Fruit fly (Drosophila melanogaster): ENCODE data around the gene CG11498.

Gene CG11498

dm6 chr3R:30105808-30106207, 54.5 kb downstream of the CG11498 start:
- TF ChIP-seq brk (GFP tag; optimal IDR thresholded peaks at IDR 0.05): no peak
- TF ChIP-seq woc (GFP tag; optimal IDR thresholded peaks at IDR 0.05): no peak
- TF ChIP-seq dsf (GFP tag; optimal IDR thresholded peaks at IDR 0.05; ENCODE audit: borderline replicate concordance): no peak
- no peak for TF ChIP-seq tai (GFP tag; optimal IDR thresholded peaks at IDR 0.05)
- TF ChIP-seq Rel (GFP tag; optimal IDR thresholded peaks at IDR 0.05): no peak
- TF ChIP-seq Rel (tag; optimal IDR thresholded peaks at IDR 0.05): no peak
- no peak for TF ChIP-seq Hr78 (GFP tag; optimal IDR thresholded peaks at IDR 0.05)
- no peak for TF ChIP-seq CG9705 (GFP tag; optimal IDR thresholded peaks at IDR 0.05)
- no peak for TF ChIP-seq Jra (GFP tag; optimal IDR thresholded peaks at IDR 0.05)
- no peak for TF ChIP-seq CrebA (GFP tag; optimal IDR thresholded peaks at IDR 0.05; ENCODE audit: borderline replicate concordance)
- no peak for TF ChIP-seq Abd-B (GFP tag; optimal IDR thresholded peaks at IDR 0.05)
- TF ChIP-seq fru (GFP tag; optimal IDR thresholded peaks at IDR 0.05): no peak
- no peak for TF ChIP-seq usp (GFP tag; optimal IDR thresholded peaks at IDR 0.05)
- no peak for TF ChIP-seq foxo (GFP tag; optimal IDR thresholded peaks at IDR 0.05)

dm6 chr3R:30104912-30105510, 55.3 kb downstream of the CG11498 start:
- TF ChIP-seq Hr78 (GFP tag; optimal IDR thresholded peaks at IDR 0.05): no peak
- TF ChIP-seq Hr83 (GFP tag; optimal IDR thresholded peaks at IDR 0.05; ENCODE audit: poor library complexity, severe bottlenecking): no peak
- TF ChIP-seq Abd-B (GFP tag; optimal IDR thresholded peaks at IDR 0.05): no peak
- no peak for TF ChIP-seq tai (GFP tag; optimal IDR thresholded peaks at IDR 0.05)
- TF ChIP-seq Mio (GFP tag; optimal IDR thresholded peaks at IDR 0.05): no peak
- TF ChIP-seq Myc (optimal IDR thresholded peaks at IDR 0.05): no peak
- no peak for TF ChIP-seq foxo (GFP tag; optimal IDR thresholded peaks at IDR 0.05)
- no peak for TF ChIP-seq sage (GFP tag; optimal IDR thresholded peaks at IDR 0.05)
- no peak for TF ChIP-seq ey (GFP tag; optimal IDR thresholded peaks at IDR 0.05)
- TF ChIP-seq dl (GFP tag; optimal IDR thresholded peaks at IDR 0.05; ENCODE audit: insufficient read depth in 1 of 2, partially characterized antibody in 2 of 2): no peak
- TF ChIP-seq CG32264 (GFP tag; optimal IDR thresholded peaks at IDR 0.05): no peak
- TF ChIP-seq Hnf4 (GFP tag; optimal IDR thresholded peaks at IDR 0.05): no peak
- no peak for TF ChIP-seq sv (GFP tag; optimal IDR thresholded peaks at IDR 0.05)
- no peak for TF ChIP-seq CrebA (GFP tag; optimal IDR thresholded peaks at IDR 0.05; ENCODE audit: borderline replicate concordance)
- TF ChIP-seq Dif (GFP tag; optimal IDR thresholded peaks at IDR 0.05; ENCODE audit: partially characterized antibody): no peak
- no peak for TF ChIP-seq dmrt93B (GFP tag; optimal IDR thresholded peaks at IDR 0.05)
- TF ChIP-seq fru (GFP tag; optimal IDR thresholded peaks at IDR 0.05): no peak
- no peak for TF ChIP-seq OdsH (GFP tag; optimal IDR thresholded peaks at IDR 0.05)
